Worm (Caenorhabditis elegans): Measurements from ENCODE around the gene R02D5.1.

Gene R02D5.1

DNA sequence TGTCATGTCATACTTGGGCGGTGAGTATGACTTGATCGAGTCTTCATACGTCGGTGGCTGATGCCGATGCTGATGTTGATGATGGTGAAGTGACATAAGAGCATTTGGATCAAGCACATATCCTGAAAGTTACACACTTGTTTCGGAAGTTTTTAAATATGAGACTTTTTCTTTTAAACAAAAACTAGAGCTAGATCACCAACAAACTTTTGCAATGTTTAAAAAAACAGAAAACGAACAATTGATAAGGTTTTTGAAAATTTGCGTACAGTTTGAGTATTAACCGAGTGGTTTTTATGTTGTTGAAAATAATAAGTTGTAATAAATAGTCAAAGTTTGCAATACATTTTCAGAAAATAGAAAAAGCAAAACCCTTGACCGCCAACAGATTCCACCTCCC, 23.5 kb upstream of the R02D5.1 start, which contains the start of gene R02D5.4:
TSS of gene R02D5.4 (minus strand) at position 101 of the 400 bp plus-strand sequence.
- TF ChIP-seq F44E2.7 (GFP tag; IDR thresholded peaks at IDR 0.05), result no peak
- TF ChIP-seq mxl-3 (GFP tag; optimal IDR thresholded peaks at IDR 0.05), result no peak
- no peak for TF ChIP-seq ceh-44 (GFP tag; IDR thresholded peaks at IDR 0.05)
- TF ChIP-seq saeg-2 (GFP tag; IDR thresholded peaks at IDR 0.05), result no peak

DNA sequence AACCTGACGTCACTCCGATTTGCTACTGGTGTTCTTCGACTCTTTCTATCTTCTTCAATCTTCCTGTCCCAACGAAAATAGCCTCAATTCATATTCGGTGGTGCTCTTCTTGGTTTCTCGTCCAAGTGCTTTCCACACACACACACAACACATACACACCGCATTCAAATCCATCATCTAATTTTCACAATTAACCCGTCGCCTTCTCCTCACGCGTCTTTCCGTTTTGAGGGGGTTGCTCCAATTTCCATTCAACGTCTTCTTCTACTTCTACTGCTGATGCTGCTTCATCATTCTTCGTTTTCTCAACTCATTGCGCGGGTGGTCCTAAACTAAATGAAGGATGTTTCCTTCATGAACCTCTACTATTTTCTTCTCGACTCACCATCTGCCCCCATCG, 17.0 kb upstream of the R02D5.1 start:
- TF ChIP-seq skn-1 (tag; optimal IDR thresholded peaks at IDR 0.05) (no peak), zip-2 (tag; optimal IDR thresholded peaks at IDR 0.05) (no peak), Y48G9A.11 (GFP tag; IDR thresholded peaks at IDR 0.05) (no peak), Y5F2A.4 (GFP tag; optimal IDR thresholded peaks at IDR 0.05) (no peak), ceh-44 (GFP tag; IDR thresholded peaks at IDR 0.05) (no peak), nhr-28 (tag; optimal IDR thresholded peaks at IDR 0.05) (no peak), lin-29 (GFP tag; IDR thresholded peaks at IDR 0.05) (no peak)

DNA sequence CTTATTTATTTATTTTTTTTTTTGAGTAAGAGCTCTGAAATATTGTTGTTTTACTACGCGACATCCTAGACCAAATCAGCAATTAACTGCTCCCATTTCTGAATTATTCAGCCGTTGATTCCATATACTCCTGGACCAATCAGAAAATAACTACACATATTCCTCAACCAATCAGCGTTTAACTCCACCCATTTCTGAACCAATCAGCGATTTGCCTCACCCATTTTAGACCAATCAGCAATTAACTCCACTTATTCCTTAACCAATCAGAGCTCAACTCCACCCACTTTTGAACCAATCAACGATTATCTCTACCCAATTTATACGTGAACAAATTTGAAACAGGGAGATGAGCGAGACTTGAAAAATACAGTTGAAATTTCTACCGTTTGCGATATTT, 14.4 kb upstream of the R02D5.1 start:
- TF ChIP-seq ceh-62 (tag; optimal IDR thresholded peaks at IDR 0.05) (no peak), unc-62 (GFP tag; optimal IDR thresholded peaks at IDR 0.05 in 1 of 2) (peak in 1 of 2 experiments; percentile 40), unc-62 (tag; optimal IDR thresholded peaks at IDR 0.05) (no peak), dmd-8 (GFP tag; IDR thresholded peaks at IDR 0.05) (no peak), nhr-28 (tag; optimal IDR thresholded peaks at IDR 0.05) (no peak), aha-1 (tag) (peak; percentile 11), saeg-2 (GFP tag; IDR thresholded peaks at IDR 0.05) (no peak)

DNA sequence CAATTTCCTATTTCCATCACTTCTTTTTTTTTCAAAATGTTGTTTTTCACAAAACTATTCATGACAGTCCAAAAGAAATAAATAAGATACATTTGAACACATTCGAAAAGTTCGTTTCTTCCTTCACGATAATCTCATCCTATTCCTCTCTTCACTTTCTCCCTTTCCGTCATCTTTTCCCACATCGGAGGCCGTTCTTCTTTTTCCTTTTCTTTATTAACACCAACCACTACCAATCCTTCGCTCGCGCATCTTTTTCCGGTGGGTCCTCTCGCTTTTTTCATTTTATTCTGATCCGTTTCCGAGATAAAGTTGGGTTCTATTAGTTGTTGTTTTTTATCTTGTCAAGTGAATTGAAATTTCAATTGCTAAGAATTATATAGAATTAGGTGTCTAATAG, 12.6 kb upstream of the R02D5.1 start:
- TF ChIP-seq rbr-2 (tag; optimal IDR thresholded peaks at IDR 0.05) (no peak), ces-1 (GFP tag; optimal IDR thresholded peaks at IDR 0.05) (no peak), aly-2 (tag; optimal IDR thresholded peaks at IDR 0.05) (no peak), duxl-1 (tag; optimal IDR thresholded peaks at IDR 0.05; ENCODE audit: poor library complexity) (no peak), ctbp-1 (GFP tag; IDR thresholded peaks at IDR 0.05) (no peak), attf-4 (tag; optimal IDR thresholded peaks at IDR 0.05) (no peak), lsy-2 (tag; optimal IDR thresholded peaks at IDR 0.05) (no peak), nhr-41 (GFP tag; IDR thresholded peaks at IDR 0.05) (no peak)

DNA sequence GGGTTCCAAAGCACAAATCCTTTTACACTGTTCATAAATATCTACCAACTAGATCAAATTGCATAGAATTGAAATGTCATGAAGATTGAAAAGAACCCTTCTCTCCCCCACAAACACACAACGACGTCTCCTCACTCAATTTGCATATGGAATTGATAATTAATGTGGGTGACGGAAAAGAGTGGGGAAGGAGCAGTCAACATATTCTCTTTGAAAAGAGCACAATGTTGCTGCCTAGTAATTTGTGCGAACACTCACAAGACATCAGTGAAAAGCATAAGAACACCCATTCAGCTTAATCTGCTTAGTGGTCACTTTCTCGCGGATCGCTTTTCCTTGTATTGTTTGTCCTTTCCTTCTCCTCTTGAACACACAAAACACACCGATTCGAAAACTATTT, 11.6 kb upstream of the R02D5.1 start:
- TF ChIP-seq unc-62 (GFP tag; optimal IDR thresholded peaks at IDR 0.05 in 1 of 2) (peak in 1 of 2 experiments; percentile 58), unc-62 (tag; optimal IDR thresholded peaks at IDR 0.05) (no peak), vab-7 (GFP tag; IDR thresholded peaks at IDR 0.05) (no peak), R02D3.7 (tag; optimal IDR thresholded peaks at IDR 0.05) (no peak)

DNA sequence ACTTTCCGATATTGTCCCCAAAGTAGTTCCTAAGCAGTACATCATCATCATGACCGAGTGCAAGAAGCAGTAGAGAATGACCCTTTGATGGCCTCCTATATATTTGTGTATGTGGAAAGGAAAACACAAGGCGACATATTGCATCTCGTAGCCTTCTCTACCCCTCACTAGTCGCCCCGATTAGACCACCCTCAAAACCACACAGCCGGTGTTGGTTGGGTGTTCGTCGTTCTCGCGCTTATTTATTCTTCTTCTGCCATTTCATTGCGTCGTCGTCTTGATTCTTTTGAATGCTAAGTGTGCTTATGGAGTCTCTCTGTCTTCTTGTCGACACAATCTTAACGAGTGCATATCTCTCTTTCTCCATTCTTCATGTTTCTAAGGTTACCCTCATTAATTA, 9.8 kb upstream of the R02D5.1 start:
- TF ChIP-seq F49E8.2 (tag; optimal IDR thresholded peaks at IDR 0.05; ENCODE audit: borderline replicate concordance) (no peak), nhr-10 (tag; optimal IDR thresholded peaks at IDR 0.05) (no peak), php-3 (GFP tag; IDR thresholded peaks at IDR 0.05) (no peak), saeg-2 (GFP tag; IDR thresholded peaks at IDR 0.05) (no peak), fkh-10 (GFP tag; optimal IDR thresholded peaks at IDR 0.05) (no peak), Y48G9A.11 (GFP tag; IDR thresholded peaks at IDR 0.05) (no peak), nhr-25 (tag; optimal IDR thresholded peaks at IDR 0.05; ENCODE audit: borderline replicate concordance, insufficient read depth) (peak; percentile 4), F10B5.3 (tag; optimal IDR thresholded peaks at IDR 0.05) (no peak), mes-2 (tag; optimal IDR thresholded peaks at IDR 0.05; ENCODE audit: poor library complexity, severe bottlenecking) (no peak), lin-15B (tag; optimal IDR thresholded peaks at IDR 0.05) (no peak), ceh-32 (tag; optimal IDR thresholded peaks at IDR 0.05; ENCODE audit: poor library complexity) (no peak), nhr-28 (tag; optimal IDR thresholded peaks at IDR 0.05) (peak; percentile 13), nhr-237 (tag; optimal IDR thresholded peaks at IDR 0.05) (no peak), nhr-48 (tag; optimal IDR thresholded peaks at IDR 0.05) (no peak), zip-11 (GFP tag; IDR thresholded peaks at IDR 0.05) (no peak), unc-62 (GFP tag; optimal IDR thresholded peaks at IDR 0.05 in 1 of 2) (peak in 1 of 2 experiments; percentile 16), unc-62 (tag; optimal IDR thresholded peaks at IDR 0.05) (no peak), duxl-1 (tag; optimal IDR thresholded peaks at IDR 0.05; ENCODE audit: poor library complexity) (no peak), lsy-2 (tag; optimal IDR thresholded peaks at IDR 0.05) (no peak), arid-1 (GFP tag; conservative IDR thresholded peaks at IDR 0.05) (no peak), snpc-4 (tag; optimal IDR thresholded peaks at IDR 0.05) (no peak), nhr-111 (GFP tag; optimal IDR thresholded peaks at IDR 0.05) (no peak), cey-2 (tag; optimal IDR thresholded peaks at IDR 0.05; ENCODE audit: borderline replicate concordance, insufficient read depth) (no peak), madf-9 (GFP tag; conservative IDR thresholded peaks at IDR 0.05) (no peak)

Measured in whole organism, L4 larva.